Worm (Caenorhabditis elegans) whole organism, mixed stage, embryonic: ENCODE results near the gene C45B2.8.
A peak's percentile ranks its signal among the peaks of the same experiment; 100 is the strongest.

Experiments
- M03D4.4 ChIP-seq: sonication (generic microtip); optimal IDR thresholded peaks from 2 replicates; lab custom pipeline; 2017; ENCODE audit warnings: mild to moderate bottlenecking, missing genetic modification characterization, missing compliant biosample characterization
- bed-3 ChIP-seq: fragments of 200-800 bp; sonication (Bioruptor generic); optimal IDR thresholded peaks from 3 replicates; lab custom pipeline; 2018; ENCODE audit warnings: mild to moderate bottlenecking, missing genetic modification characterization, moderate library complexity, missing compliant biosample characterization
- blmp-1 ChIP-seq: fragments of 150-350 bp; optimal IDR thresholded peaks from 2 replicates; lab custom pipeline; 2014; ENCODE audit warnings: missing biosample characterization, missing genetic modification characterization
- ceh-39 ChIP-seq: fragments of 150-350 bp; optimal IDR thresholded peaks from 2 replicates; lab custom pipeline; 2014; ENCODE audit warnings: missing biosample characterization, missing genetic modification characterization
- ceh-43 ChIP-seq: fragments of 200-800 bp; sonication (Bioruptor generic); optimal IDR thresholded peaks from 2 replicates; lab custom pipeline; 2018; ENCODE audit warnings: mild to moderate bottlenecking, missing genetic modification characterization, moderate library complexity, missing compliant biosample characterization
- ceh-83 ChIP-seq: fragments of 200-800 bp; sonication (Bioruptor generic); optimal IDR thresholded peaks from 2 replicates; lab custom pipeline; 2018; ENCODE audit warnings: mild to moderate bottlenecking, missing genetic modification characterization, missing compliant biosample characterization
- ces-1 ChIP-seq: fragments of 150-350 bp; optimal IDR thresholded peaks from 2 replicates; lab custom pipeline; 2014; ENCODE audit warnings: missing biosample characterization, missing genetic modification reagents, missing genetic modification characterization
- cnd-1 ChIP-seq: fragments of 200-800 bp; sonication (Bioruptor generic); optimal IDR thresholded peaks from 2 replicates; lab custom pipeline; 2018; ENCODE audit warnings: mild to moderate bottlenecking, missing genetic modification characterization, missing compliant biosample characterization
- drap-1 ChIP-seq: fragments of 200-800 bp; sonication (Bioruptor generic); optimal IDR thresholded peaks from 3 replicates; lab custom pipeline; 2018; ENCODE audit warnings: mild to moderate bottlenecking, missing genetic modification characterization, missing compliant biosample characterization
- elt-1 ChIP-seq: sonication (generic microtip); optimal IDR thresholded peaks from 2 replicates; lab custom pipeline; 2017; ENCODE audit warnings: missing genetic modification characterization, mild to moderate bottlenecking, missing compliant biosample characterization, antibody characterized with exemption, moderate library complexity, borderline replicate concordance; ENCODE audit not compliant: insufficient read depth
- elt-3 ChIP-seq: fragments of 150-350 bp; optimal IDR thresholded peaks from 2 replicates; lab custom pipeline; 2014; ENCODE audit warnings: missing biosample characterization, missing genetic modification characterization
- ham-2 ChIP-seq: fragments of 200-800 bp; sonication (Bioruptor generic); optimal IDR thresholded peaks from 2 replicates; lab custom pipeline; 2018; ENCODE audit warnings: mild to moderate bottlenecking, missing genetic modification characterization, missing compliant biosample characterization
- hlh-1 ChIP-seq: fragments of 150-350 bp; optimal IDR thresholded peaks from 2 replicates; lab custom pipeline; 2014; ENCODE audit warnings: missing biosample characterization, missing genetic modification reagents, missing genetic modification characterization
- lin-13 ChIP-seq: fragments of 150-350 bp; optimal IDR thresholded peaks from 2 replicates; lab custom pipeline; 2014; ENCODE audit warnings: missing biosample characterization, missing genetic modification characterization
- lin-32 ChIP-seq: fragments of 200-800 bp; sonication (Bioruptor generic); optimal IDR thresholded peaks from 2 replicates; lab custom pipeline; 2018; ENCODE audit warnings: mild to moderate bottlenecking, missing genetic modification characterization, missing compliant biosample characterization
- lsy-2 ChIP-seq: fragments of 150-350 bp; optimal IDR thresholded peaks from 2 replicates; lab custom pipeline; 2014; ENCODE audit warnings: missing biosample characterization, missing genetic modification characterization
- mab-5 ChIP-seq: fragments of 150-350 bp; optimal IDR thresholded peaks from 2 replicates; lab custom pipeline; 2014; ENCODE audit warnings: missing biosample characterization, missing genetic modification characterization
- mep-1 ChIP-seq: fragments of 150-350 bp; optimal IDR thresholded peaks from 2 replicates; lab custom pipeline; 2017; ENCODE audit warnings: missing biosample characterization, missing genetic modification reagents, missing genetic modification characterization, inconsistent platforms
- mls-2 ChIP-seq: sonication (generic microtip); optimal IDR thresholded peaks from 2 replicates; lab custom pipeline; 2016; ENCODE audit warnings: mild to moderate bottlenecking, missing genetic modification characterization, moderate library complexity, missing compliant biosample characterization
- nhr-12 ChIP-seq: fragments of 150-350 bp; optimal IDR thresholded peaks from 2 replicates; lab custom pipeline; 2014; ENCODE audit warnings: missing biosample characterization, missing genetic modification characterization
- nhr-2 ChIP-seq: fragments of 150-350 bp; optimal IDR thresholded peaks from 2 replicates; lab custom pipeline; 2014; ENCODE audit warnings: missing biosample characterization, missing genetic modification characterization
- nhr-237 ChIP-seq: fragments of 150-350 bp; optimal IDR thresholded peaks from 2 replicates; lab custom pipeline; 2014; ENCODE audit warnings: missing biosample characterization, missing genetic modification characterization
- nhr-28 ChIP-seq: fragments of 150-350 bp; optimal IDR thresholded peaks from 2 replicates; lab custom pipeline; 2014; ENCODE audit warnings: missing biosample characterization, missing genetic modification characterization
- nhr-76 ChIP-seq: sonication (generic microtip); optimal IDR thresholded peaks from 2 replicates; lab custom pipeline; 2017; ENCODE audit warnings: missing biosample characterization, missing genetic modification characterization
- pha-4 ChIP-seq: fragments of 150-350 bp; optimal IDR thresholded peaks from 2 replicates; lab custom pipeline; 2018; ENCODE audit warnings: missing biosample characterization, missing genetic modification reagents, missing genetic modification characterization
- sptf-1 ChIP-seq: sonication (generic microtip); optimal IDR thresholded peaks from 2 replicates; lab custom pipeline; 2017; ENCODE audit warnings: mild to moderate bottlenecking, missing genetic modification characterization, moderate library complexity, missing compliant biosample characterization
- tbx-8 ChIP-seq: fragments of 200-800 bp; sonication (Bioruptor generic); optimal IDR thresholded peaks from 2 replicates; lab custom pipeline; 2018; ENCODE audit warnings: mild to moderate bottlenecking, missing genetic modification characterization, moderate library complexity, missing compliant biosample characterization
- unc-120 ChIP-seq: sonication (generic microtip); optimal IDR thresholded peaks from 2 replicates; lab custom pipeline; 2017; ENCODE audit warnings: missing genetic modification characterization, missing compliant biosample characterization; ENCODE audit not compliant: poor library complexity, severe bottlenecking
- unc-39 ChIP-seq: fragments of 150-350 bp; optimal IDR thresholded peaks from 2 replicates; lab custom pipeline; 2014; ENCODE audit warnings: missing biosample characterization, missing genetic modification characterization
- unc-62 ChIP-seq: fragments of 150-350 bp; optimal IDR thresholded peaks from 2 replicates; lab custom pipeline; 2014; ENCODE audit warnings: missing biosample characterization, missing genetic modification reagents, missing genetic modification characterization
- zip-8 ChIP-seq: fragments of 150-350 bp; optimal IDR thresholded peaks from 2 replicates; lab custom pipeline; 2014; ENCODE audit warnings: missing biosample characterization, missing genetic modification characterization
- ztf-11 ChIP-seq: fragments of 150-350 bp; optimal IDR thresholded peaks from 2 replicates; lab custom pipeline; 2014; ENCODE audit warnings: missing biosample characterization, missing genetic modification characterization

The C45B2.8 gene

DNA sequence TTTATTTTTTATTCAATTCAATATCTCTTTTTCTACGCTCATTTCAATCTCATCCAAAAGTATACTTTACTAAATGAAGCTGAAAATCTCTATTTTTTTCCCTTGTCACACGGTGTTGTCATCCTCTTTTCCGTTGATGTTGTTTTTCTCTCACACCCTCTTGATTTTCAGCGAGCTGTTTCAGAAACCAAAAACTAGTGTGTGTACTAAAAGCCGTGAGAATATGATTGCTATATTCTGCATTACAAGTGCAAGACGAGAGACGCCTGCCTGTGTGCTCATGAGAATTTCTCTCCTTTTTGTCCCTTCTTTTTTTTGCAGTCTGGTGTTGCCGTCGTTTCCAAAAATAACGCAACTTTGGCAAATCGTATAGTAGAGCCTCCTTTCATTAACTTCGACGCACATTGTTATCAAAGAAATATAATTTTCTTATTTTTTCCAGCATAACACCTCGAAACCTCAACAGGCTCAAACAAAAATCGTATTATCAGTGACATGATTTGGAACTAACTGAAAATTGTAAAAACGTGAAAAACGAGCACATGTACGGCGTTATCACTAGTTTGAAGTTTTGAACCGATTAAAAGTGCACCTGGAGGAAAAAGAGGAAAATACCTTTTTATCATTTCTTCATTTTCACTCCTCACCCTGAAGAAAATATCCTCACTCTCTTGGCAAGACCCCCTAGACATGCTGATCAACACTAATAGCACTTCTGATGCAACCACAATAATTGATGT is 30.5 kb downstream of the C45B2.8 start, which contains the start of gene C15H9.2:
TSS of gene C15H9.2 (plus strand) at position 441 of the 740 bp plus-strand sequence.
- no peak for TF ChIP-seq bed-3 (GFP tag; lab: Kevin White, UChicago)
- TF ChIP-seq unc-120 = no peak
- no peak for TF ChIP-seq lin-32
- no peak for TF ChIP-seq ces-1
- no peak for TF ChIP-seq nhr-12 (tag; lab: Kevin White, UChicago)
- TF ChIP-seq nhr-237 = no peak
- TF ChIP-seq lsy-2 (tag; lab: Kevin White, UChicago) = no peak
- TF ChIP-seq hlh-1 (tag; lab: Kevin White, UChicago) = no peak
- no peak for TF ChIP-seq mls-2 (tag; lab: Kevin White, UChicago)
- no peak for TF ChIP-seq tbx-8 (GFP tag; lab: Kevin White, UChicago)
- TF ChIP-seq blmp-1 = no peak
- TF ChIP-seq sptf-1 (tag; lab: Kevin White, UChicago) = no peak
- no peak for TF ChIP-seq ham-2
- TF ChIP-seq ceh-39 (tag; lab: Kevin White, UChicago) = no peak
- TF ChIP-seq ztf-11 = no peak
- TF ChIP-seq nhr-2 = no peak

DNA sequence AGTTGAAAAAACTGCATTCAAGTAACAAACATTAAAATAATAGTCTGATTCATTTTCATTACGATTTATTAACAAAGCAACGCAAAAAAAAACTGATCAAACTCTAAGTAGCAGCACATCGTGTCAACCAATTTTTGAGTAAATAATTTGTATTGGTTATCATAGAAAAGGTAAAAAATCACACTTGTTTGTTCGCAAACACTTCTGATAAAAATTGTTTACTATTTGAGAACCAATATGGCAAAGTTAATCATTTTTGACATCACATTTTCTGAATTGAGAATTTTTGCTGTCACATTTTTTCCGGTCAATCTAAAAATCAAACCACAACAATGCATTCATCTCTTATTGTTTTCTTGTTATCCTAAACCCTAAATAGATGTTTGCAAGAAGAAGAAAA is 33.5 kb downstream of the C45B2.8 start:
- TF ChIP-seq nhr-2 (no peak), cnd-1 (tag; lab: Kevin White, UChicago) (no peak), unc-62 (GFP tag; lab: Kevin White, UChicago) (no peak), blmp-1 (no peak), ham-2 (no peak), ceh-39 (tag; lab: Kevin White, UChicago) (no peak), ceh-83 (no peak), hlh-1 (tag; lab: Kevin White, UChicago) (no peak), nhr-76 (no peak), ceh-43 (GFP tag; lab: Kevin White, UChicago) (no peak), lin-13 (tag; lab: Kevin White, UChicago) (no peak), tbx-8 (GFP tag; lab: Kevin White, UChicago) (no peak), mab-5 (tag; lab: Kevin White, UChicago) (no peak), mep-1 (tag; lab: Kevin White, UChicago) (no peak), lsy-2 (tag; lab: Kevin White, UChicago) (no peak)

DNA sequence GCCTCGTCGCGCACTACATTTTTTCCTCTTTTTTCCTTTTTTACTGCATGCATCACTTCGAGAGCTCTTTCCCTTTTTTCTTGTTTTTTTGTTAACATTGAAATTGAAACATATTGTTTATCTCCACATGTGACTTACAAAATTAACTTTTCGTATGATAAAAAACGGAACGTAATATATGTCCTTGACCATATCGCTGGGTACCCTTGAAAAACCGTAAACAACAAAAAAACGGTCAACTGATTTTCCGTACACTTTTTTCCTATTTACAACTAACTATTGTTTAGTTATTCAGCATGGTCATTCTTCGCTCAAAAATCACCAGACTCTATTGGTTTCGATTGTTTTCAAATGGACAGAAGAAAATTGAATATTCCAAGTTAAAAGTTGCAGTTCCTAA is 34.2 kb downstream of the C45B2.8 start, which contains the start of gene nnt-1:
TSS of gene nnt-1 (plus strand) at position 286 of the 400 bp plus-strand sequence.
- TF ChIP-seq lin-32 = no peak
- no peak for TF ChIP-seq unc-39
- TF ChIP-seq pha-4 (tag; lab: Kevin White, UChicago) = no peak
- TF ChIP-seq zip-8 = no peak
- TF ChIP-seq nhr-12 (tag; lab: Kevin White, UChicago) = no peak
- TF ChIP-seq nhr-2 = no peak
- TF ChIP-seq elt-1 = no peak
- no peak for TF ChIP-seq mep-1 (tag; lab: Kevin White, UChicago)
- TF ChIP-seq ztf-11 = no peak
- no peak for TF ChIP-seq mls-2 (tag; lab: Kevin White, UChicago)
- no peak for TF ChIP-seq ceh-83
- no peak for TF ChIP-seq ham-2

DNA sequence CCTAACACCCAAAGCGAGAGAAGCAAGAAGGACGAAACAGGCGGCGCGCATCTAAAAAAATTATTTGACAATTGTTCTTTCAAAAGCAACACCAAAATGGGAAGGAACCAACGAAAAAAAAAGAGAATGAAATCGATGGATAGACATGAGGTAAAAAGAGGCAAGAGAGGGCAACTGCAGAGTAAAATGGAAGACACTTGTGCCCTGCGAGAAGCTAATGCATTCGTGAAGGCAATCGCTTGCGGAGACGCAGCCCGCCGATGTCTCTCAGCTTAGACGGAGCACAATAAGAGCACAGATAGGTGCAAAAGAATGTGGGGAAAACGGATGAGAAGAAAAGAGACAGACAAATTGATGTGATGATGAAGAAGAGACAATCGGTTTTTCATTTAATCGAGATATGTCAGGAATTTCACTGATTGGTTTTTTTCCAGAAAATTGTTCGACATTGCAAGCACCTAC is 40.5 kb downstream of the C45B2.8 start, which contains the start of gene C15H9.9:
TSS of gene C15H9.9 (minus strand) at position 51 of the 462 bp plus-strand sequence.
- peak; percentile 36 for TF ChIP-seq hlh-1 (tag; lab: Kevin White, UChicago)
- peak; percentile 54 for TF ChIP-seq unc-62 (GFP tag; lab: Kevin White, UChicago)
- TF ChIP-seq unc-120 = peak; percentile 77
- peak; percentile 75 for TF ChIP-seq ces-1
- no peak for TF ChIP-seq nhr-28 (tag; lab: Kevin White, UChicago)

DNA sequence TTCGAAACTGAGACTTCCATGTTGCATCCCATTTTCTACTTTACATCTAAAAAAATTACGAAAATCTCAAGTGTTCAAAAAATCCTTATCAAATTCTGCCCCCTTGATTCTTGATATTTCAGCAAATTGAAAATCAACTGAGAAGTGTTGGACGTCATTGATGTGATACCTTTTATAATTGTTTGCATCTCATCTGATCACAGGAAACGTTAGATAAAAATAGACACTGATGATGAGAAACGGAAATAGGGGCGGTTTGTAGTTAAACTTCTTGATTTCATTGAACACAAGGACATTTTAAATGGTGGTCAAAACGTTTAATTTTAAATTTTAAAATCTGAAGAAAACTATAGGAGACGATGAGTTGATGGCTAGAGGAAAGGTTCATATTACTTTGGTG is 41.0 kb downstream of the C45B2.8 start:
- no peak for TF ChIP-seq blmp-1
- TF ChIP-seq nhr-12 (tag; lab: Kevin White, UChicago) = no peak
- no peak for TF ChIP-seq M03D4.4 (tag; lab: Kevin White, UChicago)
- TF ChIP-seq mep-1 (tag; lab: Kevin White, UChicago) = no peak
- no peak for TF ChIP-seq lin-13 (tag; lab: Kevin White, UChicago)
- TF ChIP-seq drap-1 (GFP tag; lab: Kevin White, UChicago) = no peak
- no peak for TF ChIP-seq nhr-76
- TF ChIP-seq unc-39 = no peak
- no peak for TF ChIP-seq ceh-43 (GFP tag; lab: Kevin White, UChicago)
- TF ChIP-seq ces-1 = no peak
- no peak for TF ChIP-seq nhr-2
- TF ChIP-seq bed-3 (GFP tag; lab: Kevin White, UChicago) = no peak
- no peak for TF ChIP-seq ceh-83
- no peak for TF ChIP-seq ceh-39 (tag; lab: Kevin White, UChicago)
- TF ChIP-seq cnd-1 (tag; lab: Kevin White, UChicago) = no peak
- TF ChIP-seq nhr-28 (tag; lab: Kevin White, UChicago) = no peak
- TF ChIP-seq elt-1 = no peak
- TF ChIP-seq elt-3 (tag; lab: Kevin White, UChicago) = no peak
- no peak for TF ChIP-seq unc-62 (GFP tag; lab: Kevin White, UChicago)
